Worm (Caenorhabditis elegans) whole organism, late embryonic: ENCODE results near the gene C04E6.7.

ENCODE experiments used
- pax-1 ChIP-seq: fragments of 150-350 bp; optimal IDR thresholded peaks from 2 replicates; lab custom pipeline; 2014; ENCODE audit warnings: missing biosample characterization, missing genetic modification characterization
- pqm-1 ChIP-seq: sonication (generic microtip); optimal IDR thresholded peaks from 2 replicates; lab custom pipeline; 2016; ENCODE audit warnings: missing genetic modification characterization, missing compliant biosample characterization

DNA sequence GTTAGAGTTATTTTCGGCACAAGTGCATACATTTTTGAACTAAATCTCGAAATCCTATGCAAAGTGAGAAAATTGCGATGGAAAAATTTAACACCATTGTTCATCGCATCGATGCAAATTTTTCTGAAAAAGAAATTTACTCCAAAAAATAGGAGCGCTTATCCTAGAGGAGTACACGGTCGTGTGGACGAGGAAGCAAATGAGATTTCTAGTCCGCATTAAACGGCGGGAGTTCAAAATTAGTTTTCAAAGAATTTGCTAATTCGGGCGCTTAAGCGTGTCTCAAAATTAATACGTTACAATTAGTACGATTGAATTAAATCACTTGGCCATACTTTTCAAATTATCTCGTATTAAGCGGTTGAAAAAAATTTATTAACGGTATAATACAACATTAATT is 24.6 kb downstream of the C04E6.7 start, which contains the start of gene lrpr-1:
- TF ChIP-seq pax-1 (tag; lab: Kevin White, UChicago): no peak
- no peak for TF ChIP-seq pqm-1
